Worm (Caenorhabditis elegans) whole organism, L4 larva: Measurements from ENCODE around the gene M151.2.

ENCODE experiments used
- aly-2 ChIP-seq: sonication (generic microtip); optimal IDR thresholded peaks from 2 replicates; lab custom pipeline; 2018; ENCODE audit warnings: missing biosample characterization, missing genetic modification characterization
- fos-1 ChIP-seq: fragments of 150-350 bp; optimal IDR thresholded peaks from 2 replicates; lab custom pipeline; 2014; ENCODE audit warnings: missing biosample characterization, missing genetic modification characterization
- lin-13 ChIP-seq: fragments of 150-350 bp; optimal IDR thresholded peaks from 2 replicates; lab custom pipeline; 2014; ENCODE audit warnings: missing biosample characterization, missing genetic modification reagents, missing genetic modification characterization
- lsy-2 ChIP-seq, 2 experiments: fragments of 150-350 bp in 1 of 2; sonication (generic microtip) in 1 of 2; optimal IDR thresholded peaks; 2 replicates each; lab custom pipeline; 2014 to 2017; ENCODE audit warnings: missing biosample characterization in 2 of 2, missing genetic modification characterization in 2 of 2
- nhr-102 ChIP-seq: sonication (generic microtip); optimal IDR thresholded peaks from 2 replicates; lab custom pipeline; 2016; ENCODE audit warnings: mild to moderate bottlenecking, missing genetic modification characterization, moderate library complexity, missing compliant biosample characterization
- nhr-25 ChIP-seq: sonication (generic microtip); optimal IDR thresholded peaks from 2 replicates; lab custom pipeline; 2017; ENCODE audit warnings: missing genetic modification characterization, mild to moderate bottlenecking, missing compliant biosample characterization, antibody characterized with exemption, moderate library complexity, borderline replicate concordance; ENCODE audit not compliant: insufficient read depth
- nhr-42 ChIP-seq: fragments of 200-800 bp; sonication (Bioruptor generic); IDR thresholded peaks from 2 replicates; pipeline ENCODE4 v1.3.6; 2022; ENCODE audit warnings: missing genetic modification characterization, missing compliant biosample characterization
- snpc-4 ChIP-seq: fragments of 150-350 bp; optimal IDR thresholded peaks from 2 replicates; lab custom pipeline; 2014; ENCODE audit warnings: missing biosample characterization, missing genetic modification characterization

DNA sequence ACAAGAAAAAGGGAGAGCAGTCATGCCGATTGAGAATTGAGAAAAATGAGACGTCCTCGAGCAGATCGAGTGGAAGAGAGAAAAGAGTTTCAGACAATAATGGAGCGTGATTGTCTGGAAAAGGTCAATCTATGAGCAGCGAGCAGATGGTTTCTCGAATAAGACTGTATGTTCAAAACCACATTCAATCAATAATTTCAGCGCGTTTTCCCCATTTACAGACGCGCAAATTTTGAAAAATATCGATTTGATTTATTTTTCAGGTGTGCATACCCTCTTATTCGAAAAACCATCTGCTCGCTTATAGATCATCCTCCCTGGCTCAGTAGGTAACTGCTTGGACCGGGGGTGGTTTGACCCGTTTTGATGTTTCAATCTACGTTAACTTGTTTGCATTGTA is 8.3 kb downstream of the M151.2 start, which contains the start of gene fbxb-31:
- no peak for TF ChIP-seq lin-13 (GFP tag; lab: Kevin White, UChicago)
- no peak for TF ChIP-seq nhr-102 (tag; lab: Kevin White, UChicago)
- no peak for TF ChIP-seq fos-1 (tag; lab: Kevin White, UChicago)
- no peak for TF ChIP-seq nhr-25 (tag; lab: Kevin White, UChicago)
- no peak for TF ChIP-seq snpc-4 (tag; lab: Kevin White, UChicago)
- no peak for TF ChIP-seq lsy-2 (tag; optimal IDR thresholded peaks at IDR 0.05; lab: Kevin White, UChicago)
- TF ChIP-seq nhr-42 (GFP tag; lab: Robert Waterston, UW), result no peak
- no peak for TF ChIP-seq aly-2 (tag; lab: Kevin White, UChicago)
